Fruit fly (Drosophila melanogaster) whole organism, embryonic: ENCODE data around the gene CG4332.
A peak's percentile ranks its signal among the peaks of the same experiment; 100 is the strongest.

Source experiments
- Antp ChIP-seq: fragments of 200-800 bp; sonication (Bioruptor generic); optimal IDR thresholded peaks from 3 replicates; lab custom pipeline; 2016; ENCODE audit warnings: missing biosample characterization, missing genetic modification characterization
- CG1024 ChIP-seq: fragments of 200-800 bp; sonication (Bioruptor generic); IDR thresholded peaks from 2 replicates; pipeline ENCODE4 v1.3.6; 2022; ENCODE audit warnings: missing biosample characterization, missing genetic modification characterization
- CG10274 ChIP-seq: fragments of 200-800 bp; sonication (Bioruptor generic); optimal IDR thresholded peaks from 3 replicates; lab custom pipeline; 2017; ENCODE audit warnings: missing biosample characterization, mild to moderate bottlenecking, missing genetic modification characterization
- CG10654 ChIP-seq: fragments of 200-800 bp; sonication (Bioruptor generic); optimal IDR thresholded peaks from 2 replicates; lab custom pipeline; 2016; ENCODE audit warnings: missing biosample characterization, missing genetic modification characterization
- CG11560 ChIP-seq: fragments of 200-800 bp; sonication (Bioruptor generic); IDR thresholded peaks from 3 replicates; pipeline ENCODE4 v1.3.6; 2022; ENCODE audit warnings: missing biosample characterization, missing genetic modification characterization
- CG12769 ChIP-seq: fragments of 200-800 bp; sonication (Bioruptor generic); optimal IDR thresholded peaks from 2 replicates; lab custom pipeline; 2019; ENCODE audit warnings: missing biosample characterization, mild to moderate bottlenecking, missing genetic modification characterization, moderate library complexity
- CG13424 ChIP-seq: fragments of 200-800 bp; sonication (Bioruptor generic); optimal IDR thresholded peaks from 2 replicates; lab custom pipeline; 2019; ENCODE audit warnings: missing biosample characterization, mild to moderate bottlenecking, missing genetic modification characterization, moderate library complexity
- CG15479 ChIP-seq: fragments of 200-800 bp; sonication (Bioruptor generic); optimal IDR thresholded peaks from 3 replicates; lab custom pipeline; 2019; ENCODE audit warnings: missing biosample characterization, mild to moderate bottlenecking, missing genetic modification characterization, moderate library complexity
- CG1647 ChIP-seq: fragments of 200-800 bp; sonication (Bioruptor generic); optimal IDR thresholded peaks from 3 replicates; lab custom pipeline; 2016; ENCODE audit warnings: missing biosample characterization, missing genetic modification characterization
- CG16779 ChIP-seq: fragments of 200-800 bp; sonication (Bioruptor generic); IDR thresholded peaks from 2 replicates; pipeline ENCODE4 v1.3.6; 2022; ENCODE audit warnings: missing biosample characterization, missing genetic modification characterization
- CG16863 ChIP-seq: fragments of 200-800 bp; sonication (Bioruptor generic); optimal IDR thresholded peaks from 3 replicates; lab custom pipeline; 2016; ENCODE audit warnings: missing biosample characterization, missing genetic modification characterization
- CG1792 ChIP-seq: fragments of 200-800 bp; sonication (Bioruptor generic); optimal IDR thresholded peaks from 2 replicates; lab custom pipeline; 2016; ENCODE audit warnings: missing biosample characterization, missing genetic modification characterization
- CG3065 ChIP-seq: fragments of 200-800 bp; sonication (Bioruptor generic); optimal IDR thresholded peaks from 2 replicates; lab custom pipeline; 2016; ENCODE audit warnings: missing biosample characterization, missing genetic modification characterization
- CG3847 ChIP-seq: fragments of 200-800 bp; sonication (Bioruptor generic); IDR thresholded peaks from 2 replicates; pipeline ENCODE4 v1.3.6; 2022; ENCODE audit warnings: missing biosample characterization, missing genetic modification characterization
- CG4328 ChIP-seq: fragments of 200-800 bp; sonication (Bioruptor generic); optimal IDR thresholded peaks from 3 replicates; lab custom pipeline; 2017; ENCODE audit warnings: missing biosample characterization, missing genetic modification reagents, missing genetic modification characterization
- CG6254 ChIP-seq: fragments of 200-800 bp; sonication (Bioruptor generic); optimal IDR thresholded peaks from 3 replicates; lab custom pipeline; 2017; ENCODE audit warnings: mild to moderate bottlenecking, missing biosample characterization, missing genetic modification reagents, missing genetic modification characterization
- CG6854 ChIP-seq: fragments of 200-800 bp; sonication (Bioruptor generic); optimal IDR thresholded peaks from 3 replicates; lab custom pipeline; 2017; ENCODE audit warnings: missing biosample characterization, mild to moderate bottlenecking, missing genetic modification characterization
- CG7357 ChIP-seq: fragments of 200-800 bp; sonication (Bioruptor generic); IDR thresholded peaks from 3 replicates; pipeline ENCODE4 v1.3.6; 2022; ENCODE audit warnings: missing biosample characterization, missing genetic modification characterization
- CG7987 ChIP-seq: fragments of 200-800 bp; sonication (Bioruptor generic); optimal IDR thresholded peaks from 2 replicates; lab custom pipeline; 2018; ENCODE audit warnings: missing biosample characterization, mild to moderate bottlenecking, missing genetic modification characterization, moderate library complexity
- CG8765 ChIP-seq: fragments of 200-800 bp; sonication (Bioruptor generic); IDR thresholded peaks from 2 replicates; pipeline ENCODE4 v1.3.6; 2022; ENCODE audit warnings: missing biosample characterization, missing genetic modification characterization
- CG9876 ChIP-seq: fragments of 200-800 bp; sonication (Bioruptor generic); optimal IDR thresholded peaks from 2 replicates; lab custom pipeline; 2016; ENCODE audit warnings: missing biosample characterization, missing genetic modification characterization
- CoRest ChIP-seq: fragments of 200-800 bp; sonication (Bioruptor generic); optimal IDR thresholded peaks from 3 replicates; lab custom pipeline; 2018; ENCODE audit warnings: missing biosample characterization, mild to moderate bottlenecking, missing genetic modification characterization, moderate library complexity
- Dll ChIP-seq: fragments of 200-800 bp; sonication (Bioruptor generic); IDR thresholded peaks from 4 replicates; pipeline ENCODE4 v1.3.6; 2022; ENCODE audit warnings: missing biosample characterization, missing genetic modification characterization; ENCODE audit not compliant: partially characterized antibody
- E2f2 ChIP-seq: fragments of 200-800 bp; sonication (Bioruptor generic); IDR thresholded peaks from 2 replicates; pipeline ENCODE4 v1.3.6; 2022; ENCODE audit warnings: missing biosample characterization, missing genetic modification characterization
- Ets97D ChIP-seq: fragments of 200-800 bp; sonication (Bioruptor generic); optimal IDR thresholded peaks from 3 replicates; lab custom pipeline; 2016; ENCODE audit warnings: missing biosample characterization, missing genetic modification characterization
- HLH3B ChIP-seq: fragments of 200-800 bp; sonication (Bioruptor generic); IDR thresholded peaks from 2 replicates; pipeline ENCODE4 v1.3.6; 2022; ENCODE audit warnings: missing biosample characterization, missing genetic modification characterization
- Hr51 ChIP-seq, 2 experiments: fragments of 200-800 bp; sonication (Bioruptor generic); optimal IDR thresholded peaks; 2 replicates in 1 of 2; 3 replicates in 1 of 2; lab custom pipeline; 2016 to 2018; ENCODE audit warnings: missing biosample characterization in 2 of 2, missing genetic modification characterization in 2 of 2, mild to moderate bottlenecking in 1 of 2, moderate library complexity in 1 of 2
- MBD-R2 ChIP-seq: fragments of 200-800 bp; sonication (Bioruptor generic); IDR thresholded peaks from 2 replicates; pipeline ENCODE4 v1.3.6; 2022; ENCODE audit warnings: missing biosample characterization, missing genetic modification characterization
- Mad ChIP-seq: fragments of 200-800 bp; sonication (Bioruptor generic); optimal IDR thresholded peaks from 2 replicates; lab custom pipeline; 2016; ENCODE audit warnings: missing biosample characterization, missing genetic modification characterization
- Med ChIP-seq: fragments of 200-800 bp; sonication (Bioruptor generic); peaks from one replicate; lab custom pipeline; 2016; ENCODE audit warnings: missing biosample characterization, missing genetic modification characterization, mild to moderate bottlenecking, inconsistent platforms, moderate library complexity
- Ptx1 ChIP-seq: fragments of 200-800 bp; sonication (Bioruptor generic); IDR thresholded peaks from 2 replicates; pipeline ENCODE4 v1.3.6; 2022; ENCODE audit warnings: missing biosample characterization, missing genetic modification characterization
- Sox102F ChIP-seq: fragments of 200-800 bp; sonication (Bioruptor generic); optimal IDR thresholded peaks from 2 replicates; lab custom pipeline; 2018; ENCODE audit warnings: missing biosample characterization, mild to moderate bottlenecking, missing genetic modification characterization, moderate library complexity
- Xrp1 ChIP-seq: fragments of 200-800 bp; sonication (Bioruptor generic); IDR thresholded peaks from 2 replicates; pipeline ENCODE4 v1.3.6; 2022; ENCODE audit warnings: missing biosample characterization, missing genetic modification characterization
- aop ChIP-seq: fragments of 200-800 bp; sonication (Bioruptor generic); IDR thresholded peaks from 2 replicates; pipeline ENCODE4 v1.3.6; 2022; ENCODE audit warnings: missing biosample characterization, missing genetic modification characterization
- bbx ChIP-seq: fragments of 200-800 bp; sonication (Bioruptor generic); IDR thresholded peaks from 2 replicates; pipeline ENCODE4 v1.3.6; 2022; ENCODE audit warnings: missing biosample characterization, missing genetic modification characterization; ENCODE audit not compliant: partially characterized antibody
- cato ChIP-seq: fragments of 200-800 bp; sonication (Bioruptor generic); optimal IDR thresholded peaks from 2 replicates; lab custom pipeline; 2016; ENCODE audit warnings: missing biosample characterization, missing genetic modification characterization, borderline replicate concordance
- chif ChIP-seq, 2 experiments: fragments of 200-800 bp; sonication (Bioruptor generic); optimal IDR thresholded peaks; 3 replicates each; lab custom pipeline; 2016; ENCODE audit warnings: missing biosample characterization in 2 of 2, missing genetic modification characterization in 2 of 2
- esg ChIP-seq: fragments of 200-800 bp; sonication (Bioruptor generic); conservative IDR thresholded peaks from 2 replicates; pipeline ENCODE4 v1.3.6; 2022; ENCODE audit warnings: missing biosample characterization, missing genetic modification characterization
- eve ChIP-seq, 2 experiments: fragments of >200 bp; optimal IDR thresholded peaks; 2 replicates each; lab custom pipeline; 2017; ENCODE audit warnings: missing biosample characterization in 2 of 2, missing genetic modification characterization in 2 of 2
- ewg ChIP-seq: fragments of 200-800 bp; sonication (Bioruptor generic); optimal IDR thresholded peaks from 3 replicates; lab custom pipeline; 2017; ENCODE audit warnings: mild to moderate bottlenecking, missing biosample characterization, missing genetic modification reagents, missing genetic modification characterization
- hth ChIP-seq: fragments of >200 bp; optimal IDR thresholded peaks from 2 replicates; lab custom pipeline; 2017; ENCODE audit warnings: inconsistent platforms
- mld ChIP-seq: fragments of 200-800 bp; sonication (Bioruptor generic); IDR thresholded peaks from 3 replicates; pipeline ENCODE4 v1.3.6; 2022; ENCODE audit warnings: missing biosample characterization, missing genetic modification characterization; ENCODE audit not compliant: partially characterized antibody
- oc ChIP-seq: fragments of 200-800 bp; sonication (Bioruptor generic); optimal IDR thresholded peaks from 2 replicates; lab custom pipeline; 2018; ENCODE audit warnings: missing biosample characterization, mild to moderate bottlenecking, missing genetic modification characterization, moderate library complexity
- pum ChIP-seq: fragments of 200-800 bp; sonication (Bioruptor generic); optimal IDR thresholded peaks from 2 replicates; lab custom pipeline; 2016; ENCODE audit warnings: missing biosample characterization, missing genetic modification characterization
- ro ChIP-seq: fragments of 200-800 bp; sonication (Bioruptor generic); IDR thresholded peaks from 2 replicates; pipeline ENCODE4 v1.3.6; 2022; ENCODE audit warnings: missing biosample characterization, missing genetic modification characterization
- row ChIP-seq: fragments of 200-800 bp; sonication (Bioruptor generic); IDR thresholded peaks from 3 replicates; pipeline ENCODE4 v1.3.6; 2022; ENCODE audit warnings: missing biosample characterization, missing genetic modification characterization
- sens ChIP-seq: fragments of 200-800 bp; sonication (Bioruptor generic); peaks from one replicate; lab custom pipeline; 2016; ENCODE audit warnings: missing biosample characterization, missing genetic modification characterization
- slou ChIP-seq: fragments of 200-800 bp; sonication (Bioruptor generic); optimal IDR thresholded peaks from 3 replicates; lab custom pipeline; 2016; ENCODE audit warnings: missing biosample characterization, missing genetic modification characterization
- ssp ChIP-seq: fragments of 200-800 bp; sonication (Bioruptor generic); IDR thresholded peaks from 2 replicates; pipeline ENCODE4 v1.3.6; 2022; ENCODE audit warnings: missing biosample characterization, missing genetic modification characterization
- ttk ChIP-seq: fragments of 200-800 bp; sonication (Bioruptor generic); IDR thresholded peaks from 2 replicates; pipeline ENCODE4 v2.1.2; 2022; ENCODE audit warnings: missing biosample characterization, missing genetic modification characterization
- twi ChIP-seq: fragments of 200-800 bp; optimal IDR thresholded peaks from 2 replicates; lab custom pipeline; 2019; ENCODE audit warnings: missing biosample characterization, mild to moderate bottlenecking, missing genetic modification characterization, moderate library complexity
- wdn ChIP-seq: fragments of 200-800 bp; sonication (Bioruptor generic); IDR thresholded peaks from 2 replicates; pipeline ENCODE4 v1.3.6; 2022; ENCODE audit warnings: missing biosample characterization, missing genetic modification characterization

CG4332 gene

DNA sequence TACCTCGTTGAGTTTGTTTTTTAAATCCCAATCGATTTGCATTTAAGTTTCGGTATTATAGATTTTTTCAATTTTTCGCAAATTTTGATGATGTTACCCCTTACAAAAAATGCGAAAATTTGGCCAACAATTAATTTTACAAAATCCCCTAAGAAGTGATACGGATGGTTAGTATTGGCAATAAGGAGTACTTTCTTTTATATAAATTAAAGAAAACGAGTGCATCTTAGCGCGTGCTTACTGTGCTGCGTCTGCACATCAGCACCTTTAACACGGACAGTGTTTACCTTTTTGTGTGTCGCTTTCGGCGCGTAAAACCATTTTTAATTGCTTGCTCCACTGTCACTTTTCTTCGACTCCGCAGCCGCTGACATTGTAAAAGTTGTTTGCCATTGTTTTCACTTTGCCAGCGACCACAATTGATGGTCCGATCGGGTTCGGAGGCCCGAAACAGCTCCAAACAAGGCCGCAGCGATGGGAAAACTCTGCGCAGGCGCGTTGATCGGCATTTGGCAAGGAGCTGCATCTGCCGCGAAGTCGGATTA, 40.9 kb upstream of the CG4332 start (continued):
- TF ChIP-seq aop (GFP tag; lab: Robert Waterston, UW) (no peak), CG10274 (GFP tag; lab: Kevin White, UChicago) (no peak), twi (tag; lab: Kevin White, UChicago) (no peak), MBD-R2 (no peak), CG1647 (GFP tag; lab: Kevin White, UChicago) (no peak), Ets97D (GFP tag; lab: Kevin White, UChicago) (no peak), CG7987 (no peak), CG6254 (no peak), CG3065 (GFP tag; lab: Kevin White, UChicago) (no peak), Antp (GFP tag; lab: Kevin White, UChicago) (no peak), CG16863 (GFP tag; lab: Kevin White, UChicago) (no peak), chif (GFP tag; optimal IDR thresholded peaks at IDR 0.05; lab: Kevin White, UChicago) (no peak), CG1792 (GFP tag; lab: Kevin White, UChicago) (no peak), HLH3B (GFP tag; lab: Robert Waterston, UW) (0 out of 2 replicates have a peak, but pooled peaks have one; percentile 17), CG7357 (0 out of 3 replicates have a peak, but pooled peaks have one; percentile 5), Xrp1 (GFP tag; lab: Robert Waterston, UW) (no peak), Mad (GFP tag; lab: Kevin White, UChicago) (no peak), esg (GFP tag; lab: Robert Waterston, UW) (no peak), E2f2 (GFP tag; lab: Robert Waterston, UW) (no peak), CG8765 (GFP tag; lab: Robert Waterston, UW) (no peak), CG9876 (no peak), Sox102F (peak; percentile 31), wdn (GFP tag; lab: Robert Waterston, UW) (no peak), ttk (GFP tag; lab: Robert Waterston, UW) (0 out of 2 replicates have a peak, but pooled peaks have one; percentile 21), CG15479 (GFP tag; lab: Kevin White, UChicago) (no peak), hth (lab: Kevin White, UChicago) (no peak), ewg (GFP tag; lab: Kevin White, UChicago) (no peak), CG12769 (peak; percentile 62), row (GFP tag; lab: Robert Waterston, UW) (peak; percentile 28), Ptx1 (GFP tag; lab: Robert Waterston, UW) (no peak), oc (tag; lab: Kevin White, UChicago) (no peak), bbx (GFP tag; lab: Robert Waterston, UW) (0 out of 2 replicates have a peak, but pooled peaks have one; percentile 18), Med (GFP tag; lab: Kevin White, UChicago) (peak; percentile 37), eve (GFP tag; optimal IDR thresholded peaks at IDR 0.05; lab: Kevin White, UChicago) (no peak), CoRest (tag; lab: Kevin White, UChicago) (no peak), CG16779 (GFP tag; lab: Robert Waterston, UW) (no peak), CG3847 (GFP tag; lab: Robert Waterston, UW) (no peak), cato (no peak), pum (GFP tag; lab: Kevin White, UChicago) (no peak), Dll (no peak), ro (GFP tag; lab: Robert Waterston, UW) (no peak), CG6854 (GFP tag; lab: Kevin White, UChicago) (no peak), CG13424 (tag; lab: Kevin White, UChicago) (no peak), sens (GFP tag; lab: Kevin White, UChicago) (no peak), mld (GFP tag; lab: Robert Waterston, UW) (no peak), slou (no peak), CG1024 (GFP tag; lab: Robert Waterston, UW) (no peak), CG11560 (tag; lab: Robert Waterston, UW) (no peak), Hr51 (GFP tag; optimal IDR thresholded peaks at IDR 0.05; lab: Kevin White, UChicago) (no peak), CG10654 (no peak), CG4328 (GFP tag; lab: Kevin White, UChicago) (no peak), ssp (GFP tag; lab: Robert Waterston, UW) (no peak)
